Worm (Caenorhabditis elegans): Measurements from ENCODE around the gene F09F9.3.

ce11 chrX:4115026-4115425, 5.8 kb downstream of the F09F9.3 start, which contains the start of gene F09F9.1:
- TF ChIP-seq aly-1 (tag; optimal IDR thresholded peaks at IDR 0.05) (no peak), ama-1 (optimal IDR thresholded peaks at IDR 0.05) (no peak), ceh-13 (GFP tag; optimal IDR thresholded peaks at IDR 0.05) (no peak), F13C5.2 (tag; optimal IDR thresholded peaks at IDR 0.05) (no peak)
